Fruit fly (Drosophila melanogaster) whole organism, adult: Measurements from ENCODE around the gene CG13639.

Experiments
- CG12768 ChIP-seq: fragments of 200-800 bp; sonication (Bioruptor generic); optimal IDR thresholded peaks from 2 replicates; lab custom pipeline; 2017; ENCODE audit warnings: missing biosample characterization, missing genetic modification characterization, mild to moderate bottlenecking, moderate library complexity, missing genetic modification reagents
- CG14711 ChIP-seq: fragments of 200-800 bp; sonication (Bioruptor generic); optimal IDR thresholded peaks from 2 replicates; lab custom pipeline; 2018; ENCODE audit warnings: missing biosample characterization, mild to moderate bottlenecking, missing genetic modification characterization, moderate library complexity
- CG1620 ChIP-seq: fragments of 200-800 bp; sonication (Bioruptor generic); optimal IDR thresholded peaks from 2 replicates; lab custom pipeline; 2016; ENCODE audit warnings: missing biosample characterization, missing genetic modification characterization
- Clk ChIP-seq: fragments of 200-800 bp; sonication (Bioruptor generic); optimal IDR thresholded peaks from 2 replicates; lab custom pipeline; 2017; ENCODE audit warnings: missing biosample characterization, missing genetic modification characterization
- Crg-1 ChIP-seq: fragments of 200-800 bp; sonication (Bioruptor generic); optimal IDR thresholded peaks from 2 replicates; lab custom pipeline; 2016; ENCODE audit warnings: missing biosample characterization, missing genetic modification characterization
- Hr96 ChIP-seq: fragments of 200-800 bp; sonication (Bioruptor generic); optimal IDR thresholded peaks from 2 replicates; lab custom pipeline; 2016; ENCODE audit warnings: missing biosample characterization, missing genetic modification characterization
- cic ChIP-seq: fragments of 200-800 bp; sonication (Bioruptor generic); optimal IDR thresholded peaks from 2 replicates; lab custom pipeline; 2017; ENCODE audit warnings: missing biosample characterization, mild to moderate bottlenecking, missing genetic modification characterization, moderate library complexity
- cnc ChIP-seq, 2 experiments: fragments of >200 bp; optimal IDR thresholded peaks; 2 replicates each; lab custom pipeline; 2017
- kay ChIP-seq: fragments of 200-800 bp; sonication (Bioruptor generic); peaks from one replicate; lab custom pipeline; 2016; ENCODE audit warnings: missing biosample characterization, missing genetic modification characterization, borderline replicate concordance
- pad ChIP-seq: fragments of 200-800 bp; sonication (Bioruptor generic); optimal IDR thresholded peaks from 3 replicates; lab custom pipeline; 2017; ENCODE audit warnings: missing biosample characterization, missing genetic modification characterization, mild to moderate bottlenecking, moderate library complexity, missing genetic modification reagents

DNA sequence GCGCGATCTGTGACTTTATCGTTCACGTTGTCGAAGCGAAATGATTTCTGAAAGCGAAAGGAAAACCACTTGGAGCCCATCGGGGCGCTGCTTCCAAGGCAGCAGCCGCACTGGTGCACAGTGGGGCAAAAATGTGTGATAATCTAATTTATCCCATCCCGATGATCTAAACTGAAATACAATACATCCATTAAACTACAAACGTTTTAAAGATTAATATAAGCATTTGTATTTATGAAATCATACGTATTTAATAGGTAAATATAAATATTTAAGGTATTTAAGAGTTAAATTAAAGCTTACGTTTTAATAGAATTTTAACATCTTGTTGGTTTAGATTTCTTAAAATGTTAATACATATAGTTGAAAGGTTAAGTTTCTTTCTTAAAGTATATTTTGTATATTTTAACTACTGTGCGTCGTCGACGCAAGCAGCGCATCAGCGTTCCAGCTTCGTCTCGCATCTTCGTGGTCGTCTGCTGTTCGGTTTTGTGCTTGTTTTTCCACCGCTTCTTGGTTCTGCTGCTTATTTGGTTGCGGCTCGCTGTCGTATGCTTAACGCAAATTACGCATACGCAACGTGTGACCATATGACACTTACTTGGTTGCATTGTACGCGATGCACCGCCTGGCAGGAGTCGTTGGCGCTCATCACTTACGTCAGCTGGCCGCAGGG is 45.9 kb upstream of the CG13639 start, which contains the start of gene CG13643:
- TF ChIP-seq CG14711 (tag; lab: Kevin White, UChicago): no peak
- TF ChIP-seq Crg-1 (GFP tag; lab: Kevin White, UChicago): no peak
- no peak for TF ChIP-seq pad (GFP tag; lab: Kevin White, UChicago)
- no peak for TF ChIP-seq Hr96 (GFP tag; lab: Kevin White, UChicago)
- no peak for TF ChIP-seq CG12768
- TF ChIP-seq cic (GFP tag; lab: Kevin White, UChicago): no peak
- no peak for TF ChIP-seq Clk (GFP tag; lab: Kevin White, UChicago)
- TF ChIP-seq cnc (optimal IDR thresholded peaks at IDR 0.05; lab: Kevin White, UChicago): no peak
- TF ChIP-seq CG1620 (GFP tag; lab: Kevin White, UChicago): no peak
- no peak for TF ChIP-seq kay (GFP tag; lab: Kevin White, UChicago)
